Worm (Caenorhabditis elegans) whole organism, early embryonic: ENCODE data around the gene Y51H7C.41.

ENCODE experiments used
- ceh-36 ChIP-seq: sonication (generic microtip); optimal IDR thresholded peaks from 2 replicates; lab custom pipeline; 2016; ENCODE audit warnings: missing genetic modification characterization, inconsistent platforms, missing compliant biosample characterization
- hmg-4 ChIP-seq: fragments of 200-800 bp; sonication (Bioruptor generic); optimal IDR thresholded peaks from 2 replicates; lab custom pipeline; 2018; ENCODE audit warnings: mild to moderate bottlenecking, missing genetic modification characterization, missing compliant biosample characterization

DNA sequence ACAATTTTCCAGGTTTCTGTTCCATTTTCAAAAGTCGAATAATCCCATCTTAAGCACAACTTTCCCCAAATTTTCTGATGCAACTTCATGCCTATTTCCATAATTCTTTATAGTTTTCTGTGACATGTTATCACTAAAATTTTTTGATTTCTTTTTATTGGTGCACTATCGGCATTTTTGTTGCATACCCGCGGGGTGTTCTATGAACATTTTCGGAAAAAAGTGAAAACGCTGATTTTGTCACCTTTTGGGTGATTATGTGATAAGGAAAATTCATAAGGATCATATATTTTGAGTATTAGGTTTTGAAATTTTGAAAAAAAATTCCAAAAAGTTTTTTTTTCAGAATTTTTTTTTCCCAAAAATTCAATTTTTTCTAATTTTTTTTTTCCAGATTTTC, 16.6 kb upstream of the Y51H7C.41 start, which contains the start of gene aat-7:
- TF ChIP-seq ceh-36 (no peak), hmg-4 (GFP tag; lab: Kevin White, UChicago) (no peak)
